Fruit fly (Drosophila melanogaster) whole organism, embryonic: Measurements from ENCODE around the gene Pph13.

Experiments
- Adf1 ChIP-seq: fragments of 200-800 bp; sonication (Bioruptor generic); IDR thresholded peaks from 2 replicates; pipeline ENCODE4 v1.3.6; 2022; ENCODE audit warnings: missing biosample characterization, missing genetic modification characterization
- CG10654 ChIP-seq: fragments of 200-800 bp; sonication (Bioruptor generic); optimal IDR thresholded peaks from 2 replicates; lab custom pipeline; 2016; ENCODE audit warnings: missing biosample characterization, missing genetic modification characterization
- CG12219 ChIP-seq: fragments of 200-800 bp; sonication (Bioruptor generic); optimal IDR thresholded peaks from 3 replicates; lab custom pipeline; 2018; ENCODE audit warnings: missing biosample characterization, mild to moderate bottlenecking, missing genetic modification characterization
- CG12391 ChIP-seq: fragments of 200-800 bp; sonication (Bioruptor generic); optimal IDR thresholded peaks from 3 replicates; lab custom pipeline; 2018; ENCODE audit warnings: missing biosample characterization, mild to moderate bottlenecking, missing genetic modification characterization, moderate library complexity
- CG17359 ChIP-seq: fragments of 200-800 bp; sonication (Bioruptor generic); optimal IDR thresholded peaks from 3 replicates; lab custom pipeline; 2018; ENCODE audit warnings: missing biosample characterization, mild to moderate bottlenecking, missing genetic modification characterization, moderate library complexity
- CG31224 ChIP-seq: fragments of 200-800 bp; sonication (Bioruptor generic); IDR thresholded peaks from 2 replicates; pipeline ENCODE4 v1.3.6; 2022; ENCODE audit warnings: missing biosample characterization, missing genetic modification characterization
- CG34376 ChIP-seq: fragments of 200-800 bp; sonication (Bioruptor generic); optimal IDR thresholded peaks from 2 replicates; lab custom pipeline; 2018; ENCODE audit warnings: missing biosample characterization, mild to moderate bottlenecking, missing genetic modification characterization
- CG34422 ChIP-seq: fragments of 200-800 bp; sonication (Bioruptor generic); IDR thresholded peaks from 3 replicates; pipeline ENCODE4 v1.3.6; 2022; ENCODE audit warnings: missing biosample characterization, missing genetic modification characterization
- CG4282 ChIP-seq: fragments of 200-800 bp; sonication (Bioruptor generic); optimal IDR thresholded peaks from 2 replicates; lab custom pipeline; 2016; ENCODE audit warnings: missing biosample characterization, missing genetic modification characterization
- CG4424 ChIP-seq: fragments of 200-800 bp; sonication (Bioruptor generic); optimal IDR thresholded peaks from 3 replicates; lab custom pipeline; 2016; ENCODE audit warnings: missing biosample characterization, missing genetic modification characterization
- CG4820 ChIP-seq: fragments of 200-800 bp; sonication (Bioruptor generic); optimal IDR thresholded peaks from 3 replicates; lab custom pipeline; 2016; ENCODE audit warnings: missing biosample characterization, missing genetic modification characterization
- CG6175 ChIP-seq: fragments of 200-800 bp; sonication (Bioruptor generic); IDR thresholded peaks from 3 replicates; pipeline ENCODE4 v1.3.6; 2022; ENCODE audit warnings: missing biosample characterization, missing genetic modification characterization
- CG6689 ChIP-seq: fragments of 200-800 bp; sonication (Bioruptor generic); IDR thresholded peaks from 2 replicates; pipeline ENCODE4 v1.3.6; 2022; ENCODE audit warnings: missing biosample characterization, missing genetic modification characterization
- CG8290 ChIP-seq, 3 experiments: fragments of 200-800 bp; sonication (Bioruptor generic); optimal IDR thresholded peaks; 2 replicates each; lab custom pipeline; 2016 to 2019; ENCODE audit warnings: missing biosample characterization in 3 of 3, missing genetic modification characterization in 3 of 3, mild to moderate bottlenecking in 2 of 3, moderate library complexity in 1 of 3
- CG9797 ChIP-seq: fragments of 200-800 bp; sonication (Bioruptor generic); optimal IDR thresholded peaks from 3 replicates; lab custom pipeline; 2018; ENCODE audit warnings: missing biosample characterization, mild to moderate bottlenecking, missing genetic modification characterization
- CTCF ChIP-seq: fragments of 200-800 bp; sonication (Bioruptor generic); optimal IDR thresholded peaks from 2 replicates; lab custom pipeline; 2017; ENCODE audit warnings: missing biosample characterization, mild to moderate bottlenecking, missing genetic modification characterization, moderate library complexity
- Chrac-16 ChIP-seq: fragments of 200-800 bp; sonication (Bioruptor generic); optimal IDR thresholded peaks from 3 replicates; lab custom pipeline; 2016; ENCODE audit warnings: missing biosample characterization, missing genetic modification characterization
- Dad ChIP-seq: fragments of 200-800 bp; sonication (Bioruptor generic); optimal IDR thresholded peaks from 3 replicates; lab custom pipeline; 2016; ENCODE audit warnings: missing biosample characterization, missing genetic modification characterization
- Fer3 ChIP-seq: fragments of 200-800 bp; sonication (Bioruptor generic); optimal IDR thresholded peaks from 2 replicates; lab custom pipeline; 2018; ENCODE audit warnings: missing biosample characterization, mild to moderate bottlenecking, missing genetic modification characterization, moderate library complexity
- GATAe ChIP-seq: fragments of 200-800 bp; sonication (Bioruptor generic); conservative IDR thresholded peaks from 2 replicates; pipeline ENCODE4 v1.3.6; 2022; ENCODE audit warnings: missing biosample characterization, missing genetic modification characterization
- Hmx ChIP-seq: fragments of 200-800 bp; sonication (Bioruptor generic); optimal IDR thresholded peaks from 2 replicates; lab custom pipeline; 2016; ENCODE audit warnings: missing biosample characterization, missing genetic modification characterization
- Neu2 ChIP-seq: fragments of 200-800 bp; sonication (Bioruptor generic); optimal IDR thresholded peaks from 3 replicates; lab custom pipeline; 2016; ENCODE audit warnings: missing biosample characterization, missing genetic modification characterization, borderline replicate concordance
- Sry-δ ChIP-seq: fragments of 200-800 bp; sonication (Bioruptor generic); optimal IDR thresholded peaks from 2 replicates; lab custom pipeline; 2016; ENCODE audit warnings: missing biosample characterization, missing genetic modification characterization
- al ChIP-seq: fragments of 200-800 bp; sonication (Bioruptor generic); IDR thresholded peaks from 2 replicates; pipeline ENCODE4 v1.3.6; 2022; ENCODE audit warnings: missing biosample characterization, missing genetic modification characterization
- ash1 ChIP-seq: fragments of 200-800 bp; sonication (Bioruptor generic); optimal IDR thresholded peaks from 2 replicates; lab custom pipeline; 2018; ENCODE audit warnings: missing biosample characterization, mild to moderate bottlenecking, missing genetic modification characterization
- az2 ChIP-seq: fragments of 200-800 bp; sonication (Bioruptor generic); optimal IDR thresholded peaks from 3 replicates; lab custom pipeline; 2016; ENCODE audit warnings: missing biosample characterization, missing genetic modification characterization
- bbx ChIP-seq: fragments of 200-800 bp; sonication (Bioruptor generic); IDR thresholded peaks from 2 replicates; pipeline ENCODE4 v1.3.6; 2022; ENCODE audit warnings: missing biosample characterization, missing genetic modification characterization; ENCODE audit not compliant: partially characterized antibody
- bowl ChIP-seq: fragments of 200-800 bp; sonication (Bioruptor generic); IDR thresholded peaks from 2 replicates; pipeline ENCODE4 v1.3.6; 2022; ENCODE audit warnings: missing biosample characterization, missing genetic modification characterization
- ci ChIP-seq: fragments of 200-800 bp; sonication (Bioruptor generic); IDR thresholded peaks from 3 replicates; pipeline ENCODE4 v1.3.6; 2022; ENCODE audit warnings: missing biosample characterization, missing genetic modification characterization
- corto ChIP-seq: fragments of 200-800 bp; sonication (Bioruptor generic); optimal IDR thresholded peaks from 2 replicates; lab custom pipeline; 2016; ENCODE audit warnings: missing biosample characterization, mild to moderate bottlenecking, missing genetic modification characterization, moderate library complexity
- disco-r ChIP-seq: fragments of 200-800 bp; sonication (Bioruptor generic); optimal IDR thresholded peaks from 2 replicates; lab custom pipeline; 2016; ENCODE audit warnings: missing biosample characterization, missing genetic modification characterization
- ewg ChIP-seq: fragments of 200-800 bp; sonication (Bioruptor generic); optimal IDR thresholded peaks from 3 replicates; lab custom pipeline; 2017; ENCODE audit warnings: mild to moderate bottlenecking, missing biosample characterization, missing genetic modification reagents, missing genetic modification characterization
- ftz-f1 ChIP-seq: fragments of 200-800 bp; sonication (Bioruptor generic); optimal IDR thresholded peaks from 2 replicates; lab custom pipeline; 2016; ENCODE audit warnings: missing biosample characterization, missing genetic modification characterization
- gem ChIP-seq: fragments of 200-800 bp; sonication (Bioruptor generic); optimal IDR thresholded peaks from 2 replicates; lab custom pipeline; 2019; ENCODE audit warnings: missing biosample characterization, mild to moderate bottlenecking, missing genetic modification characterization, moderate library complexity
- insv ChIP-seq, 2 experiments: fragments of 200-800 bp; sonication (Bioruptor generic); optimal IDR thresholded peaks; 3 replicates each; lab custom pipeline; 2016 to 2018; ENCODE audit warnings: missing biosample characterization in 2 of 2, missing genetic modification characterization in 2 of 2
- knrl ChIP-seq: fragments of 200-800 bp; sonication (Bioruptor generic); IDR thresholded peaks from 3 replicates; pipeline ENCODE4 v1.3.6; 2022; ENCODE audit warnings: missing biosample characterization, missing genetic modification characterization; ENCODE audit not compliant: partially characterized antibody
- lmd ChIP-seq: fragments of 200-800 bp; sonication (Bioruptor generic); IDR thresholded peaks from 2 replicates; pipeline ENCODE4 v1.3.6; 2022; ENCODE audit warnings: missing biosample characterization, missing genetic modification characterization
- nerfin-1 ChIP-seq: fragments of 200-800 bp; sonication (Bioruptor generic); optimal IDR thresholded peaks from 3 replicates; lab custom pipeline; 2019; ENCODE audit warnings: missing biosample characterization, mild to moderate bottlenecking, missing genetic modification characterization, moderate library complexity
- odd ChIP-seq: fragments of 200-800 bp; sonication (Bioruptor generic); optimal IDR thresholded peaks from 2 replicates; lab custom pipeline; 2017; ENCODE audit warnings: missing biosample characterization, mild to moderate bottlenecking, missing genetic modification characterization
- onecut ChIP-seq: fragments of 200-800 bp; sonication (Bioruptor generic); IDR thresholded peaks from 2 replicates; pipeline ENCODE4 v1.3.6; 2022; ENCODE audit warnings: missing biosample characterization, missing genetic modification characterization
- pnt ChIP-seq: fragments of 200-800 bp; sonication (Bioruptor generic); optimal IDR thresholded peaks from 3 replicates; lab custom pipeline; 2016; ENCODE audit warnings: missing biosample characterization, missing genetic modification characterization
- run ChIP-seq: fragments of 200-800 bp; sonication (Bioruptor generic); optimal IDR thresholded peaks from 3 replicates; lab custom pipeline; 2018; ENCODE audit warnings: missing biosample characterization, mild to moderate bottlenecking, missing genetic modification characterization
- schlank ChIP-seq: fragments of 200-800 bp; sonication (Bioruptor generic); optimal IDR thresholded peaks from 2 replicates; lab custom pipeline; 2018; ENCODE audit warnings: missing biosample characterization, mild to moderate bottlenecking, missing genetic modification characterization
- slp2 ChIP-seq: fragments of 200-800 bp; sonication (Bioruptor generic); optimal IDR thresholded peaks from 2 replicates; lab custom pipeline; 2016; ENCODE audit warnings: missing biosample characterization, missing genetic modification characterization
- so ChIP-seq: fragments of 200-800 bp; sonication (Bioruptor generic); IDR thresholded peaks from 3 replicates; pipeline ENCODE4 v1.3.6; 2022; ENCODE audit warnings: missing biosample characterization, missing genetic modification characterization
- sr ChIP-seq: fragments of 200-800 bp; sonication (Bioruptor generic); IDR thresholded peaks from 3 replicates; pipeline ENCODE4 v1.3.6; 2022; ENCODE audit warnings: missing biosample characterization, missing genetic modification characterization
- sug ChIP-seq: fragments of 200-800 bp; optimal IDR thresholded peaks from 2 replicates; lab custom pipeline; 2019; ENCODE audit warnings: missing biosample characterization, mild to moderate bottlenecking, missing genetic modification characterization, moderate library complexity
- tio ChIP-seq: fragments of 200-800 bp; sonication (Bioruptor generic); optimal IDR thresholded peaks from 2 replicates; lab custom pipeline; 2017; ENCODE audit warnings: missing biosample characterization, missing genetic modification characterization, inconsistent platforms
- tup ChIP-seq: fragments of 200-800 bp; sonication (Bioruptor generic); optimal IDR thresholded peaks from 2 replicates; lab custom pipeline; 2016; ENCODE audit warnings: missing biosample characterization, mild to moderate bottlenecking, missing genetic modification characterization, moderate library complexity
- unc-4 ChIP-seq: fragments of 200-800 bp; sonication (Bioruptor generic); IDR thresholded peaks from 2 replicates; pipeline ENCODE4 v1.3.6; 2022; ENCODE audit warnings: missing biosample characterization, missing genetic modification characterization; ENCODE audit not compliant: partially characterized antibody
- zen ChIP-seq: fragments of 200-800 bp; sonication (Bioruptor generic); optimal IDR thresholded peaks from 3 replicates; lab custom pipeline; 2018; ENCODE audit warnings: missing biosample characterization, mild to moderate bottlenecking, missing genetic modification characterization, moderate library complexity
- zfh1 ChIP-seq: fragments of 200-800 bp; sonication (Bioruptor generic); IDR thresholded peaks from 3 replicates; pipeline ENCODE4 v1.3.6; 2022; ENCODE audit warnings: missing biosample characterization, missing genetic modification characterization

Pph13 gene

DNA sequence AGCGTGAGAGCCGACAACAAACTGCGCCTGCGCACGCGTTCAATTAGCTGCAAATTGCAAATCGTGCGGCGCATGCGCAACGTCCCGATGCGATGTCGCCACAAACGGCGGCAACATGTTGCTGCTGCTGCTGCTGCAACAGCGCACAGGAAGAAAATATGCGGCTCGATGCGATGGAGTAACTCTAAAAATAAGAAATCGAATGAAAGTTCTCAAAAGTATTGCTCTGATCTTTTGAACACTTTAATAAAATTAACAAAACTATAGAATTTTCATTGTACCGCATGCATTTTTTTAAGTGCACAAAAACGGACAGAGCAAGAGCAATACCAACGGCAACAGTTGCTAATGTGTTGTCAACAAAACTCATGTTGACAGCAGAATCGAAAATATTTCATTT is 28.9 kb downstream of the Pph13 start (continued):
- TF ChIP-seq zen (tag; lab: Kevin White, UChicago) (peak; percentile 84), CTCF (GFP tag; lab: Kevin White, UChicago) (no peak), ewg (no peak), CG17359 (tag; lab: Kevin White, UChicago) (no peak), CG12391 (peak; percentile 56), odd (no peak), gem (tag; lab: Kevin White, UChicago) (peak; percentile 67), CG10654 (no peak), bowl (GFP tag; lab: Robert Waterston, UW) (no peak), knrl (no peak), CG12219 (no peak), az2 (GFP tag; lab: Kevin White, UChicago) (peak; percentile 31), GATAe (GFP tag; lab: Robert Waterston, UW) (no peak), CG34422 (0 out of 3 replicates have a peak, but pooled peaks have one; percentile 26), schlank (no peak), sug (tag; lab: Kevin White, UChicago) (no peak), CG31224 (no peak), CG6689 (GFP tag; lab: Robert Waterston, UW) (peak; percentile 42; the same call in 1 of the 2 replicates), ci (GFP tag; lab: Robert Waterston, UW) (peak; percentile 68; the same call in 2 of the 3 replicates), CG34376 (GFP tag; lab: Kevin White, UChicago) (no peak), CG4424 (GFP tag; lab: Kevin White, UChicago) (peak; percentile 29), corto (GFP tag; lab: Kevin White, UChicago) (no peak), Fer3 (tag; lab: Kevin White, UChicago) (no peak), tio (GFP tag; lab: Kevin White, UChicago) (peak; percentile 36), insv (GFP tag; optimal IDR thresholded peaks at IDR 0.05; lab: Kevin White, UChicago) (no peak), run (no peak), CG4282 (GFP tag; lab: Kevin White, UChicago) (no peak), pnt (peak; percentile 10), CG4820 (GFP tag; lab: Kevin White, UChicago) (peak; percentile 5), Hmx (GFP tag; lab: Kevin White, UChicago) (no peak), zfh1 (peak; percentile 73), CG9797 (GFP tag; lab: Kevin White, UChicago) (no peak), bbx (GFP tag; lab: Robert Waterston, UW) (no peak), Neu2 (GFP tag; lab: Kevin White, UChicago) (no peak), tup (GFP tag; lab: Kevin White, UChicago) (no peak), nerfin-1 (no peak), ash1 (GFP tag; lab: Kevin White, UChicago) (no peak), onecut (GFP tag; lab: Robert Waterston, UW) (no peak), CG8290 (GFP tag; optimal IDR thresholded peaks at IDR 0.05; lab: Kevin White, UChicago) (no peak), CG8290 (tag; optimal IDR thresholded peaks at IDR 0.05; lab: Kevin White, UChicago) (no peak), Chrac-16 (GFP tag; lab: Kevin White, UChicago) (peak; percentile 63), lmd (no peak; the same call in 1 of the 2 replicates), ftz-f1 (GFP tag; lab: Kevin White, UChicago) (no peak), disco-r (GFP tag; lab: Kevin White, UChicago) (no peak), Adf1 (GFP tag; lab: Robert Waterston, UW) (no peak), al (GFP tag; lab: Robert Waterston, UW) (no peak), so (GFP tag; lab: Robert Waterston, UW) (0 out of 3 replicates have a peak, but pooled peaks have one; percentile 33), unc-4 (GFP tag; lab: Robert Waterston, UW) (no peak), sr (GFP tag; lab: Robert Waterston, UW) (no peak), CG6175 (no peak), Dad (GFP tag; lab: Kevin White, UChicago) (no peak), Sry-δ (GFP tag; lab: Kevin White, UChicago) (no peak), slp2 (GFP tag; lab: Kevin White, UChicago) (no peak)
